Fruit fly (Drosophila melanogaster) whole organism, embryonic: ENCODE measurements around the gene TTLL5.

Source experiments
- Ada2b ChIP-seq: fragments of 200-800 bp; sonication (Bioruptor generic); IDR thresholded peaks from 2 replicates; pipeline ENCODE4 v1.3.6; 2022; ENCODE audit warnings: missing biosample characterization, missing genetic modification characterization
- B-H1 ChIP-seq: fragments of 200-800 bp; sonication (Bioruptor generic); IDR thresholded peaks from 3 replicates; pipeline ENCODE4 v1.3.6; 2022; ENCODE audit warnings: missing biosample characterization, missing genetic modification characterization
- CG11504 ChIP-seq: fragments of 200-800 bp; sonication (Bioruptor generic); optimal IDR thresholded peaks from 3 replicates; lab custom pipeline; 2019; ENCODE audit warnings: missing biosample characterization, mild to moderate bottlenecking, missing genetic modification characterization, moderate library complexity
- CG11560 ChIP-seq: fragments of 200-800 bp; sonication (Bioruptor generic); IDR thresholded peaks from 3 replicates; pipeline ENCODE4 v1.3.6; 2022; ENCODE audit warnings: missing biosample characterization, missing genetic modification characterization
- CG12744 ChIP-seq: fragments of 200-800 bp; sonication (Bioruptor generic); optimal IDR thresholded peaks from 2 replicates; lab custom pipeline; 2016; ENCODE audit warnings: missing biosample characterization, missing genetic modification characterization
- CG1647 ChIP-seq: fragments of 200-800 bp; sonication (Bioruptor generic); optimal IDR thresholded peaks from 3 replicates; lab custom pipeline; 2016; ENCODE audit warnings: missing biosample characterization, missing genetic modification characterization
- CG17359 ChIP-seq: fragments of 200-800 bp; sonication (Bioruptor generic); optimal IDR thresholded peaks from 3 replicates; lab custom pipeline; 2018; ENCODE audit warnings: missing biosample characterization, mild to moderate bottlenecking, missing genetic modification characterization, moderate library complexity
- CG17385 ChIP-seq: fragments of 200-800 bp; sonication (Bioruptor generic); optimal IDR thresholded peaks from 3 replicates; lab custom pipeline; 2018; ENCODE audit warnings: missing biosample characterization, mild to moderate bottlenecking, missing genetic modification characterization
- CG2120 ChIP-seq: fragments of 200-800 bp; sonication (Bioruptor generic); optimal IDR thresholded peaks from 3 replicates; lab custom pipeline; 2016; ENCODE audit warnings: missing biosample characterization, missing genetic modification characterization
- CG2199 ChIP-seq: fragments of 200-800 bp; sonication (Bioruptor generic); IDR thresholded peaks from 3 replicates; pipeline ENCODE4 v1.3.6; 2022; ENCODE audit warnings: missing biosample characterization, missing genetic modification characterization
- CG2875 ChIP-seq: fragments of 200-800 bp; sonication (Bioruptor generic); optimal IDR thresholded peaks from 2 replicates; lab custom pipeline; 2017; ENCODE audit warnings: missing biosample characterization, mild to moderate bottlenecking, missing genetic modification characterization, missing genetic modification reagents
- CG3995 ChIP-seq: fragments of 200-800 bp; sonication (Bioruptor generic); optimal IDR thresholded peaks from 3 replicates; lab custom pipeline; 2016; ENCODE audit warnings: missing biosample characterization, missing genetic modification characterization
- CG4617 ChIP-seq: fragments of 200-800 bp; sonication (Bioruptor generic); optimal IDR thresholded peaks from 3 replicates; lab custom pipeline; 2016; ENCODE audit warnings: missing biosample characterization, missing genetic modification characterization, borderline replicate concordance
- CG5245 ChIP-seq: fragments of 200-800 bp; sonication (Bioruptor generic); optimal IDR thresholded peaks from 3 replicates; lab custom pipeline; 2016; ENCODE audit warnings: missing biosample characterization, missing genetic modification characterization
- CG6765 ChIP-seq: fragments of 200-800 bp; sonication (Bioruptor generic); optimal IDR thresholded peaks from 3 replicates; lab custom pipeline; 2017; ENCODE audit warnings: missing biosample characterization, mild to moderate bottlenecking, missing genetic modification characterization
- CG9215 ChIP-seq: fragments of 200-800 bp; sonication (Bioruptor generic); IDR thresholded peaks from 2 replicates; pipeline ENCODE4 v1.3.6; 2022; ENCODE audit warnings: missing biosample characterization, missing genetic modification characterization
- CG9797 ChIP-seq: fragments of 200-800 bp; sonication (Bioruptor generic); optimal IDR thresholded peaks from 3 replicates; lab custom pipeline; 2018; ENCODE audit warnings: missing biosample characterization, mild to moderate bottlenecking, missing genetic modification characterization
- Gsc ChIP-seq: fragments of 200-800 bp; sonication (Bioruptor generic); IDR thresholded peaks from 2 replicates; pipeline ENCODE4 v1.3.6; 2022; ENCODE audit warnings: missing biosample characterization, missing genetic modification characterization
- Hmr ChIP-seq: fragments of 200-800 bp; sonication (Bioruptor generic); optimal IDR thresholded peaks from 3 replicates; lab custom pipeline; 2017; ENCODE audit warnings: mild to moderate bottlenecking, missing biosample characterization, missing genetic modification reagents, missing genetic modification characterization
- Kr ChIP-seq: fragments of 200-800 bp; sonication (Bioruptor generic); optimal IDR thresholded peaks from 2 replicates; lab custom pipeline; 2017; ENCODE audit warnings: missing biosample characterization, mild to moderate bottlenecking, missing genetic modification characterization
- Med ChIP-seq: fragments of 200-800 bp; sonication (Bioruptor generic); peaks from one replicate; lab custom pipeline; 2016; ENCODE audit warnings: missing biosample characterization, missing genetic modification characterization, mild to moderate bottlenecking, inconsistent platforms, moderate library complexity
- Mes4 ChIP-seq: fragments of 200-800 bp; sonication (Bioruptor generic); optimal IDR thresholded peaks from 2 replicates; lab custom pipeline; 2016; ENCODE audit warnings: missing biosample characterization, missing genetic modification characterization
- Ptx1 ChIP-seq: fragments of 200-800 bp; sonication (Bioruptor generic); IDR thresholded peaks from 2 replicates; pipeline ENCODE4 v1.3.6; 2022; ENCODE audit warnings: missing biosample characterization, missing genetic modification characterization
- Sox100B ChIP-seq: fragments of 200-800 bp; sonication (Bioruptor generic); optimal IDR thresholded peaks from 3 replicates; lab custom pipeline; 2018; ENCODE audit warnings: missing biosample characterization, mild to moderate bottlenecking, missing genetic modification characterization
- Stat92E ChIP-seq, 3 experiments: fragments of >200 bp in 2 of 3; fragments of 200-800 bp in 1 of 3; sonication (Bioruptor generic) in 1 of 3; optimal IDR thresholded peaks; 2 replicates each; lab custom pipeline; 2017 to 2019; ENCODE audit warnings: missing biosample characterization in 3 of 3, missing genetic modification characterization in 3 of 3, mild to moderate bottlenecking in 1 of 3, moderate library complexity in 1 of 3
- Trl ChIP-seq, 3 experiments: fragments of >200 bp in 2 of 3; fragments of 200-800 bp in 1 of 3; sonication (Bioruptor generic) in 1 of 3; optimal IDR thresholded peaks; 2 replicates in 1 of 3; 3 replicates in 2 of 3; lab custom pipeline; 2016 to 2017; ENCODE audit warnings: missing biosample characterization in 1 of 3, missing genetic modification characterization in 1 of 3
- Vsx1 ChIP-seq: fragments of 200-800 bp; sonication (Bioruptor generic); optimal IDR thresholded peaks from 2 replicates; lab custom pipeline; 2017; ENCODE audit warnings: missing biosample characterization, mild to moderate bottlenecking, missing genetic modification characterization, missing genetic modification reagents
- Xbp1 ChIP-seq: fragments of 200-800 bp; sonication (Bioruptor generic); optimal IDR thresholded peaks from 3 replicates; lab custom pipeline; 2016; ENCODE audit warnings: missing biosample characterization, mild to moderate bottlenecking, missing genetic modification characterization
- YL-1 ChIP-seq: fragments of 200-800 bp; sonication (Bioruptor generic); optimal IDR thresholded peaks from 3 replicates; lab custom pipeline; 2017; ENCODE audit warnings: missing biosample characterization, mild to moderate bottlenecking, missing genetic modification characterization
- ac ChIP-seq: fragments of 200-800 bp; sonication (Bioruptor generic); optimal IDR thresholded peaks from 3 replicates; lab custom pipeline; 2017; ENCODE audit warnings: missing biosample characterization, mild to moderate bottlenecking, missing genetic modification characterization
- ash1 ChIP-seq: fragments of 200-800 bp; sonication (Bioruptor generic); optimal IDR thresholded peaks from 2 replicates; lab custom pipeline; 2018; ENCODE audit warnings: missing biosample characterization, mild to moderate bottlenecking, missing genetic modification characterization
- bcd ChIP-seq: fragments of 200-800 bp; sonication (Bioruptor generic); optimal IDR thresholded peaks from 2 replicates; lab custom pipeline; 2017; ENCODE audit warnings: missing biosample characterization, mild to moderate bottlenecking, missing genetic modification characterization
- bsh ChIP-seq, 2 experiments: fragments of 200-800 bp; sonication (Bioruptor generic); optimal IDR thresholded peaks; 2 replicates each; lab custom pipeline; 2017 to 2018; ENCODE audit warnings: mild to moderate bottlenecking in 2 of 2, missing biosample characterization in 2 of 2, missing genetic modification characterization in 2 of 2, moderate library complexity in 1 of 2
- cad ChIP-seq: fragments of >200 bp; optimal IDR thresholded peaks from 2 replicates; lab custom pipeline; 2017; ENCODE audit warnings: missing biosample characterization, missing genetic modification characterization
- crol ChIP-seq: fragments of 200-800 bp; sonication (Bioruptor generic); IDR thresholded peaks from 2 replicates; pipeline ENCODE4 v1.3.6; 2022; ENCODE audit warnings: missing biosample characterization, missing genetic modification characterization
- dimm ChIP-seq: fragments of 200-800 bp; sonication (Bioruptor generic); IDR thresholded peaks from 2 replicates; pipeline ENCODE4 v1.3.6; 2022; ENCODE audit warnings: missing biosample characterization, missing genetic modification characterization
- dm ChIP-seq: fragments of 200-800 bp; sonication (Bioruptor generic); optimal IDR thresholded peaks from 3 replicates; lab custom pipeline; 2016; ENCODE audit warnings: missing biosample characterization, missing genetic modification characterization
- fd64A ChIP-seq: fragments of 200-800 bp; sonication (Bioruptor generic); optimal IDR thresholded peaks from 3 replicates; lab custom pipeline; 2018; ENCODE audit warnings: missing biosample characterization, mild to moderate bottlenecking, missing genetic modification characterization
- hbn ChIP-seq: fragments of 200-800 bp; sonication (Bioruptor generic); IDR thresholded peaks from 2 replicates; pipeline ENCODE4 v1.3.6; 2022; ENCODE audit warnings: missing biosample characterization, missing genetic modification characterization; ENCODE audit not compliant: partially characterized antibody
- jigr1 ChIP-seq: fragments of 200-800 bp; sonication (Bioruptor generic); IDR thresholded peaks from 3 replicates; pipeline ENCODE4 v1.3.6; 2022; ENCODE audit warnings: missing biosample characterization, missing genetic modification characterization
- klu ChIP-seq: fragments of 200-800 bp; sonication (Bioruptor generic); IDR thresholded peaks from 2 replicates; pipeline ENCODE4 v1.3.6; 2022; ENCODE audit warnings: missing biosample characterization, missing genetic modification characterization
- mld ChIP-seq: fragments of 200-800 bp; sonication (Bioruptor generic); IDR thresholded peaks from 3 replicates; pipeline ENCODE4 v1.3.6; 2022; ENCODE audit warnings: missing biosample characterization, missing genetic modification characterization; ENCODE audit not compliant: partially characterized antibody
- peb ChIP-seq: fragments of 200-800 bp; sonication (Bioruptor generic); IDR thresholded peaks from 2 replicates; pipeline ENCODE4 v1.3.6; 2022; ENCODE audit warnings: missing biosample characterization, missing genetic modification characterization
- pzg ChIP-seq: fragments of 200-800 bp; sonication (Bioruptor generic); optimal IDR thresholded peaks from 3 replicates; lab custom pipeline; 2018; ENCODE audit warnings: missing biosample characterization, mild to moderate bottlenecking, missing genetic modification characterization, moderate library complexity
- sens ChIP-seq: fragments of 200-800 bp; sonication (Bioruptor generic); peaks from one replicate; lab custom pipeline; 2016; ENCODE audit warnings: missing biosample characterization, missing genetic modification characterization
- slbo ChIP-seq: fragments of 200-800 bp; sonication (Bioruptor generic); IDR thresholded peaks from 2 replicates; pipeline ENCODE4 v1.3.6; 2022; ENCODE audit warnings: missing biosample characterization, missing genetic modification characterization
- tll ChIP-seq, 2 experiments: fragments of 200-800 bp in 1 of 2; fragments of >200 bp in 1 of 2; sonication (Bioruptor generic) in 1 of 2; optimal IDR thresholded peaks; 2 replicates each; lab custom pipeline; 2017 to 2019; ENCODE audit warnings: missing biosample characterization in 2 of 2, missing genetic modification characterization in 2 of 2, mild to moderate bottlenecking in 1 of 2, moderate library complexity in 1 of 2
- usp ChIP-seq: fragments of >200 bp; optimal IDR thresholded peaks from 2 replicates; lab custom pipeline; 2017; ENCODE audit warnings: missing biosample characterization, missing genetic modification characterization
- zen ChIP-seq: fragments of 200-800 bp; sonication (Bioruptor generic); optimal IDR thresholded peaks from 3 replicates; lab custom pipeline; 2018; ENCODE audit warnings: missing biosample characterization, mild to moderate bottlenecking, missing genetic modification characterization, moderate library complexity
- zfh1 ChIP-seq: fragments of 200-800 bp; sonication (Bioruptor generic); IDR thresholded peaks from 3 replicates; pipeline ENCODE4 v1.3.6; 2022; ENCODE audit warnings: missing biosample characterization, missing genetic modification characterization

Gene TTLL5

dm6 chr3R:25077280-25077820, 45.4 kb downstream of the TTLL5 start (continued):
- TF ChIP-seq CG5245 (GFP tag; lab: Kevin White, UChicago) (peak; percentile 25), CG12744 (GFP tag; lab: Kevin White, UChicago) (no peak), zfh1 (GFP tag; lab: Robert Waterston, UW) (0 out of 3 replicates have a peak, but pooled peaks have one; percentile 14), CG6765 (GFP tag; lab: Kevin White, UChicago) (no peak), zen (tag; lab: Kevin White, UChicago) (peak; percentile 87), tll (GFP tag; optimal IDR thresholded peaks at IDR 0.05; lab: Kevin White, UChicago) (peak in 1 of 2 experiments; percentile 89), CG2199 (GFP tag; lab: Robert Waterston, UW) (peak; percentile 85; the same call in 2 of the 3 replicates), hbn (no peak), sens (peak; percentile 8), CG2120 (GFP tag; lab: Kevin White, UChicago) (no peak), CG1647 (no peak), CG9215 (GFP tag; lab: Robert Waterston, UW) (no peak), Gsc (no peak), Stat92E (GFP tag; optimal IDR thresholded peaks at IDR 0.05; lab: Kevin White, UChicago) (no peak), pzg (GFP tag; lab: Kevin White, UChicago) (no peak), CG9797 (no peak), cad (GFP tag; lab: Kevin White, UChicago) (peak; percentile 75), CG4617 (GFP tag; lab: Kevin White, UChicago) (no peak), bcd (GFP tag; lab: Kevin White, UChicago) (no peak), Kr (no peak), Med (GFP tag; lab: Kevin White, UChicago) (peak; percentile 64), ac (GFP tag; lab: Kevin White, UChicago) (peak; percentile 8)

- TF ChIP-seq crol (GFP tag; lab: Robert Waterston, UW) (no peak), Trl (optimal IDR thresholded peaks at IDR 0.05; lab: Kevin White, UChicago) (no peak), Trl (GFP tag; optimal IDR thresholded peaks at IDR 0.05; lab: Kevin White, UChicago) (no peak), CG17385 (no peak), Ada2b (GFP tag; lab: Robert Waterston, UW) (no peak), CG17359 (tag; lab: Kevin White, UChicago) (no peak), bsh (GFP tag; optimal IDR thresholded peaks at IDR 0.05; lab: Kevin White, UChicago) (peak in 1 of 2 experiments; percentile 36), Ptx1 (GFP tag; lab: Robert Waterston, UW) (no peak), CG11560 (tag; lab: Robert Waterston, UW) (no peak), Hmr (GFP tag; lab: Kevin White, UChicago) (no peak), fd64A (no peak), Mes4 (GFP tag; lab: Kevin White, UChicago) (no peak), Vsx1 (GFP tag; lab: Kevin White, UChicago) (no peak), slbo (no peak; the same call in 1 of the 2 replicates), CG2120 (GFP tag; lab: Kevin White, UChicago) (peak; percentile 27), Xbp1 (no peak), B-H1 (no peak), CG11504 (tag; lab: Kevin White, UChicago) (no peak), CG2875 (GFP tag; lab: Kevin White, UChicago) (no peak), ash1 (no peak), peb (GFP tag; lab: Robert Waterston, UW) (no peak), CG3995 (GFP tag; lab: Kevin White, UChicago) (peak; percentile 57), usp (GFP tag; lab: Kevin White, UChicago) (no peak), klu (GFP tag; lab: Robert Waterston, UW) (no peak), mld (GFP tag; lab: Robert Waterston, UW) (no peak), jigr1 (GFP tag; lab: Robert Waterston, UW) (no peak), Sox100B (GFP tag; lab: Kevin White, UChicago) (no peak), dm (GFP tag; lab: Kevin White, UChicago) (peak; percentile 80), dimm (GFP tag; lab: Robert Waterston, UW) (no peak), YL-1 (GFP tag; lab: Kevin White, UChicago) (peak; percentile 82)
Observed at dm6 chr3R:25074558-25074964, 48.2 kb downstream of the TTLL5 start, which contains the start of the genes shams and CG11920. Gene shams, minus strand, starts transcription at chr3R:25074607. Gene CG11920, plus strand, starts transcription at chr3R:25074877.
